Worm (Caenorhabditis elegans) whole organism, L3 larva: Measurements from ENCODE around the gene gop-1.

Experiments used
- R02D3.7 ChIP-seq: fragments of 150-350 bp; optimal IDR thresholded peaks from 2 replicates; lab custom pipeline; 2014; ENCODE audit warnings: missing biosample characterization, missing genetic modification characterization
- ZK546.5 ChIP-seq: sonication (generic microtip); optimal IDR thresholded peaks from 2 replicates; lab custom pipeline; 2017; ENCODE audit warnings: missing biosample characterization, missing genetic modification characterization
- aly-2 ChIP-seq: fragments of 150-350 bp; optimal IDR thresholded peaks from 2 replicates; lab custom pipeline; 2014; ENCODE audit warnings: missing biosample characterization, missing genetic modification characterization
- ama-1 ChIP-seq: fragments of 150-350 bp; optimal IDR thresholded peaks from 2 replicates; lab custom pipeline; 2018
- ceh-16 ChIP-seq: sonication (generic microtip); optimal IDR thresholded peaks from 2 replicates; lab custom pipeline; 2017; ENCODE audit warnings: missing biosample characterization, missing genetic modification characterization
- ceh-28 ChIP-seq: fragments of 150-350 bp; optimal IDR thresholded peaks from 2 replicates; lab custom pipeline; 2014; ENCODE audit warnings: missing biosample characterization, missing genetic modification reagents, missing genetic modification characterization
- ceh-82 ChIP-seq: fragments of 150-350 bp; optimal IDR thresholded peaks from 2 replicates; lab custom pipeline; 2014; ENCODE audit warnings: missing biosample characterization, missing genetic modification characterization
- ceh-9 ChIP-seq: sonication (generic microtip); optimal IDR thresholded peaks from 2 replicates; lab custom pipeline; 2018; ENCODE audit warnings: missing biosample characterization, missing genetic modification characterization
- daf-12 ChIP-seq: fragments of 150-350 bp; optimal IDR thresholded peaks from 2 replicates; lab custom pipeline; 2014; ENCODE audit warnings: missing biosample characterization, missing genetic modification reagents, missing genetic modification characterization
- egl-27 ChIP-seq: sonication (generic microtip); optimal IDR thresholded peaks from 4 replicates; lab custom pipeline; 2017; ENCODE audit warnings: missing biosample characterization, missing genetic modification reagents, missing genetic modification characterization
- egl-5 ChIP-seq: fragments of 150-350 bp; optimal IDR thresholded peaks from 2 replicates; lab custom pipeline; 2017; ENCODE audit warnings: missing biosample characterization, missing genetic modification reagents, missing genetic modification characterization, inconsistent platforms
- elt-1 ChIP-seq: fragments of 150-350 bp; optimal IDR thresholded peaks from 2 replicates; lab custom pipeline; 2014; ENCODE audit warnings: missing biosample characterization, missing genetic modification characterization
- elt-2 ChIP-seq: sonication (generic microtip); optimal IDR thresholded peaks from 2 replicates; lab custom pipeline; 2016; ENCODE audit warnings: missing genetic modification reagents, mild to moderate bottlenecking, missing genetic modification characterization, missing compliant biosample characterization
- elt-3 ChIP-seq, 3 experiments: fragments of 150-350 bp in 1 of 3; sonication (generic microtip) in 2 of 3; optimal IDR thresholded peaks; 2 replicates in 2 of 3; 4 replicates in 1 of 3; lab custom pipeline; 2014 to 2017; ENCODE audit warnings: missing biosample characterization in 3 of 3, missing genetic modification characterization in 3 of 3
- eor-1 ChIP-seq, 2 experiments: fragments of 150-350 bp; optimal IDR thresholded peaks; 2 replicates each; lab custom pipeline; 2014 to 2018; ENCODE audit warnings: missing biosample characterization in 2 of 2, missing genetic modification characterization in 2 of 2
- fkh-10 ChIP-seq: sonication (generic microtip); optimal IDR thresholded peaks from 2 replicates; lab custom pipeline; 2017; ENCODE audit warnings: missing biosample characterization, missing genetic modification reagents, missing genetic modification characterization
- fkh-2 ChIP-seq: fragments of 150-350 bp; optimal IDR thresholded peaks from 2 replicates; lab custom pipeline; 2014; ENCODE audit warnings: missing biosample characterization, missing genetic modification reagents, missing genetic modification characterization
- fos-1 ChIP-seq: fragments of 150-350 bp; optimal IDR thresholded peaks from 2 replicates; lab custom pipeline; 2014; ENCODE audit warnings: missing biosample characterization, missing genetic modification characterization
- hmg-11 ChIP-seq: sonication (generic microtip); optimal IDR thresholded peaks from 2 replicates; lab custom pipeline; 2016; ENCODE audit warnings: missing genetic modification characterization, missing compliant biosample characterization
- jun-1 ChIP-seq: fragments of 150-350 bp; optimal IDR thresholded peaks from 2 replicates; lab custom pipeline; 2014; ENCODE audit warnings: missing biosample characterization, missing genetic modification reagents, missing genetic modification characterization
- lin-15B ChIP-seq: fragments of 150-350 bp; optimal IDR thresholded peaks from 2 replicates; lab custom pipeline; 2014; ENCODE audit warnings: missing biosample characterization, missing genetic modification characterization
- lin-39 ChIP-seq: fragments of 150-350 bp; optimal IDR thresholded peaks from 2 replicates; lab custom pipeline; 2018; ENCODE audit warnings: missing biosample characterization, missing genetic modification reagents, missing genetic modification characterization
- lsy-12 ChIP-seq: sonication (generic microtip); optimal IDR thresholded peaks from 2 replicates; lab custom pipeline; 2016; ENCODE audit warnings: mild to moderate bottlenecking, missing genetic modification characterization, missing compliant biosample characterization
- mdl-1 ChIP-seq: fragments of 150-350 bp; optimal IDR thresholded peaks from 2 replicates; lab custom pipeline; 2014; ENCODE audit warnings: missing biosample characterization, missing genetic modification characterization
- mml-1 ChIP-seq: fragments of 150-350 bp; sonication (generic microtip); optimal IDR thresholded peaks from 3 replicates; lab custom pipeline; 2014; ENCODE audit warnings: missing biosample characterization, missing genetic modification characterization
- nfya-1 ChIP-seq: sonication (generic microtip); optimal IDR thresholded peaks from 2 replicates; lab custom pipeline; 2017; ENCODE audit warnings: missing genetic modification characterization, mild to moderate bottlenecking, missing compliant biosample characterization, antibody characterized with exemption, moderate library complexity; ENCODE audit not compliant: insufficient read depth
- nhr-11 ChIP-seq: fragments of 150-350 bp; optimal IDR thresholded peaks from 2 replicates; lab custom pipeline; 2014; ENCODE audit warnings: missing biosample characterization, missing genetic modification characterization
- nhr-12 ChIP-seq: fragments of 150-350 bp; optimal IDR thresholded peaks from 2 replicates; lab custom pipeline; 2014; ENCODE audit warnings: missing biosample characterization, missing genetic modification characterization
- nhr-23 ChIP-seq: fragments of 150-350 bp; optimal IDR thresholded peaks from 2 replicates; lab custom pipeline; 2014; ENCODE audit warnings: missing biosample characterization, missing genetic modification reagents, missing genetic modification characterization
- nhr-237 ChIP-seq: fragments of 150-350 bp; optimal IDR thresholded peaks from 2 replicates; lab custom pipeline; 2014; ENCODE audit warnings: missing biosample characterization, missing genetic modification characterization
- nhr-25 ChIP-seq: sonication (generic microtip); optimal IDR thresholded peaks from 2 replicates; lab custom pipeline; 2017; ENCODE audit warnings: missing biosample characterization, missing genetic modification characterization
- nhr-28 ChIP-seq: fragments of 150-350 bp; optimal IDR thresholded peaks from 2 replicates; lab custom pipeline; 2014; ENCODE audit warnings: missing biosample characterization, missing genetic modification characterization
- nhr-43 ChIP-seq: sonication (generic microtip); optimal IDR thresholded peaks from 2 replicates; lab custom pipeline; 2016; ENCODE audit warnings: mild to moderate bottlenecking, missing genetic modification characterization, missing compliant biosample characterization; ENCODE audit not compliant: poor library complexity, severe bottlenecking
- nhr-67 ChIP-seq: fragments of 150-350 bp; optimal IDR thresholded peaks from 2 replicates; lab custom pipeline; 2014; ENCODE audit warnings: missing biosample characterization, missing genetic modification characterization
- nhr-76 ChIP-seq: fragments of 150-350 bp; sonication (generic microtip); optimal IDR thresholded peaks from 5 replicates; lab custom pipeline; 2014; ENCODE audit warnings: missing biosample characterization, missing genetic modification characterization
- nhr-77 ChIP-seq: fragments of 150-350 bp; optimal IDR thresholded peaks from 2 replicates; lab custom pipeline; 2014; ENCODE audit warnings: missing biosample characterization, missing genetic modification characterization
- pha-4 ChIP-seq: fragments of 150-350 bp; optimal IDR thresholded peaks from 2 replicates; lab custom pipeline; 2014; ENCODE audit warnings: missing biosample characterization, missing genetic modification reagents, missing genetic modification characterization
- pqm-1 ChIP-seq: fragments of 150-350 bp; optimal IDR thresholded peaks from 2 replicates; lab custom pipeline; 2017; ENCODE audit warnings: missing biosample characterization, missing genetic modification characterization, inconsistent platforms
- sea-2 ChIP-seq: fragments of 150-350 bp; sonication (generic microtip); optimal IDR thresholded peaks from 4 replicates; lab custom pipeline; 2014; ENCODE audit warnings: missing biosample characterization, missing genetic modification reagents, missing genetic modification characterization
- skn-1 ChIP-seq: fragments of 150-350 bp; optimal IDR thresholded peaks from 2 replicates; lab custom pipeline; 2014; ENCODE audit warnings: missing biosample characterization, missing genetic modification characterization
- snpc-4 ChIP-seq: fragments of 150-350 bp; optimal IDR thresholded peaks from 2 replicates; lab custom pipeline; 2014; ENCODE audit warnings: missing biosample characterization, missing genetic modification characterization
- tbx-2 ChIP-seq: sonication (generic microtip); optimal IDR thresholded peaks from 2 replicates; lab custom pipeline; 2016; ENCODE audit warnings: mild to moderate bottlenecking, missing genetic modification characterization, missing compliant biosample characterization
- unc-39 ChIP-seq: sonication (generic microtip); optimal IDR thresholded peaks from 4 replicates; lab custom pipeline; 2017; ENCODE audit warnings: missing biosample characterization, missing genetic modification characterization
- unc-62 ChIP-seq: fragments of 150-350 bp; sonication (generic microtip); optimal IDR thresholded peaks from 4 replicates; lab custom pipeline; 2014; ENCODE audit warnings: missing biosample characterization, missing genetic modification reagents, missing genetic modification characterization
- zag-1 ChIP-seq: fragments of 150-350 bp; optimal IDR thresholded peaks from 2 replicates; lab custom pipeline; 2014; ENCODE audit warnings: missing biosample characterization, missing genetic modification characterization
- ztf-11 ChIP-seq: fragments of 150-350 bp; optimal IDR thresholded peaks from 2 replicates; lab custom pipeline; 2014; ENCODE audit warnings: missing biosample characterization, missing genetic modification characterization
- ztf-4 ChIP-seq: fragments of 150-350 bp; optimal IDR thresholded peaks from 2 replicates; lab custom pipeline; 2014; ENCODE audit warnings: missing biosample characterization, missing genetic modification characterization

gop-1 gene

DNA sequence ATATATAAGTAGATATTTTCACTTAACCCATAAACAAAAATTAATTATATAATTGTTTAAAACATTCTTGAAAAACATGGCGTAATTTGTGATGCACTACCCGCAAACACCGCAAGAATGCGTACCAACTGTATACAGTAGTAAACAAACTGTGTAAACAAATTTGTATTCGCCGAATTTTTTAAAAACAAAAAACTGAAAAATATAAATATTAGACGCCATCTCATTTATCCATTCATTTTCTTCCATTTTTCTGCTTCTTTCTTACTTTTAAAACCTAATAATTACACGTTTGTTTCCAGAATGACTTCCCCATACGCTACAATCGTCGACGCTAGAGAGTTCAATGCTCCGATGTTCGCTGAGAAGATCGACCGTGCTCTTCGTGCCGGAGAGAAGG lies 28.9 kb upstream of the gop-1 start, which contains the start of gene nex-1:
TSS of gene nex-1 (plus strand) at position 301 of the 400 bp plus-strand sequence.
- TF ChIP-seq lin-39 (no peak), nhr-28 (tag; lab: Kevin White, UChicago) (no peak), elt-1 (no peak), eor-1 (tag; optimal IDR thresholded peaks at IDR 0.05; lab: Kevin White, UChicago) (no peak), aly-2 (tag; lab: Kevin White, UChicago) (no peak), nhr-12 (tag; lab: Kevin White, UChicago) (no peak), nhr-76 (no peak), jun-1 (tag; lab: Kevin White, UChicago) (no peak)

ce11 chrIII:5227831-5228467 lies 26.3 kb upstream of the gop-1 start, which contains the start of the genes C34E10.12, C34E10.10 and atp-2:
Gene C34E10.12, minus strand, starts transcription at chrIII:5227881.
Gene C34E10.10, minus strand, starts transcription at chrIII:5227884.
Gene atp-2, plus strand, starts transcription at chrIII:5228417.
- TF ChIP-seq nhr-237 (tag; lab: Kevin White, UChicago) = no peak
- TF ChIP-seq R02D3.7 (tag; lab: Kevin White, UChicago) = peak; percentile 50
- TF ChIP-seq nfya-1 (tag; lab: Kevin White, UChicago) = peak; percentile 93
- TF ChIP-seq unc-39 (tag; lab: Kevin White, UChicago) = no peak
- peak; percentile 33 for TF ChIP-seq fkh-10
- TF ChIP-seq fkh-2 (tag; lab: Kevin White, UChicago) = no peak
- TF ChIP-seq pqm-1 = peak; percentile 42
- peak; percentile 25 for TF ChIP-seq ztf-4 (tag; lab: Kevin White, UChicago)
- TF ChIP-seq ceh-28 (tag; lab: Kevin White, UChicago) = no peak
- TF ChIP-seq ceh-82 (tag; lab: Kevin White, UChicago) = peak; percentile 9
- peak; percentile 40 for TF ChIP-seq snpc-4 (tag; lab: Kevin White, UChicago)
- no peak for TF ChIP-seq sea-2
- TF ChIP-seq tbx-2 = peak; percentile 29
- no peak for TF ChIP-seq nhr-28 (tag; lab: Kevin White, UChicago)
- no peak for TF ChIP-seq ztf-11 (tag; lab: Kevin White, UChicago)
- TF ChIP-seq elt-1 = no peak
- peak; percentile 88 for TF ChIP-seq egl-5
- no peak for TF ChIP-seq aly-2 (tag; lab: Kevin White, UChicago)
- TF ChIP-seq egl-27 (tag; lab: Kevin White, UChicago) = no peak
- TF ChIP-seq nhr-67 (tag; lab: Kevin White, UChicago) = no peak
- TF ChIP-seq jun-1 (tag; lab: Kevin White, UChicago) = peak; percentile 2
- peak; percentile 78 for TF ChIP-seq nhr-25 (tag; lab: Kevin White, UChicago)
- TF ChIP-seq nhr-76 = no peak
- no peak for TF ChIP-seq mdl-1 (tag; lab: Kevin White, UChicago)
- TF ChIP-seq fos-1 = no peak
- no peak for TF ChIP-seq daf-12
- no peak for TF ChIP-seq mml-1 (tag; lab: Kevin White, UChicago)
- TF ChIP-seq nhr-77 (tag; lab: Kevin White, UChicago) = no peak
- TF ChIP-seq nhr-43 (tag; lab: Kevin White, UChicago) = peak; percentile 80
- peak; percentile 94 for TF ChIP-seq lin-39
- no peak for TF ChIP-seq ceh-16
- TF ChIP-seq ZK546.5 (tag; lab: Kevin White, UChicago) = no peak
- TF ChIP-seq hmg-11 (tag; lab: Kevin White, UChicago) = peak; percentile 91
- no peak for TF ChIP-seq eor-1 (tag; optimal IDR thresholded peaks at IDR 0.05; lab: Kevin White, UChicago)
- peak; percentile 62 for TF ChIP-seq elt-2 (tag; lab: Kevin White, UChicago)
- TF ChIP-seq nhr-11 (tag; lab: Kevin White, UChicago) = peak; percentile 30
- peak; percentile 77 for TF ChIP-seq lsy-12 (tag; lab: Kevin White, UChicago)
- no peak for TF ChIP-seq ceh-9 (tag; lab: Kevin White, UChicago)
- TF ChIP-seq nhr-23 (tag; lab: Kevin White, UChicago) = peak; percentile 92
- TF ChIP-seq zag-1 (tag; lab: Kevin White, UChicago) = no peak
- TF ChIP-seq skn-1 (tag; lab: Kevin White, UChicago) = peak; percentile 57
- peak; percentile 42 for TF ChIP-seq ama-1 (lab: Kevin White, UChicago)
- TF ChIP-seq unc-62 (GFP tag; lab: Kevin White, UChicago) = no peak
- no peak for TF ChIP-seq elt-3 (tag; optimal IDR thresholded peaks at IDR 0.05; lab: Kevin White, UChicago)
- TF ChIP-seq pha-4 (tag; lab: Kevin White, UChicago) = peak; percentile 97
- no peak for TF ChIP-seq nhr-12 (tag; lab: Kevin White, UChicago)
- TF ChIP-seq lin-15B (tag; lab: Kevin White, UChicago) = peak; percentile 95
